Fruit fly (Drosophila melanogaster): ENCODE measurements around the gene chm.

dm6 chr2L:7433337-7433956 lies 21.2 kb downstream of the chm start, which contains the start of gene CG5958:
- TF ChIP-seq Myc (optimal IDR thresholded peaks at IDR 0.05): no peak
- no peak for TF ChIP-seq ttk (optimal IDR thresholded peaks at IDR 0.05)
- no peak for TF ChIP-seq h (optimal IDR thresholded peaks at IDR 0.05)
- TF ChIP-seq insv (optimal IDR thresholded peaks at IDR 0.05): no peak
- TF ChIP-seq Sin3A (optimal IDR thresholded peaks at IDR 0.05): no peak
- no peak for TF ChIP-seq psq (optimal IDR thresholded peaks at IDR 0.05)

All from Kc167 (cell line).